Worm (Caenorhabditis elegans) whole organism, L3 larva: ENCODE data around the gene lit-1.

Source experiments
- ZK546.5 ChIP-seq: sonication (generic microtip); optimal IDR thresholded peaks from 2 replicates; lab custom pipeline; 2017; ENCODE audit warnings: missing biosample characterization, missing genetic modification characterization
- ceh-82 ChIP-seq: fragments of 150-350 bp; optimal IDR thresholded peaks from 2 replicates; lab custom pipeline; 2014; ENCODE audit warnings: missing biosample characterization, missing genetic modification characterization
- egl-27 ChIP-seq: sonication (generic microtip); optimal IDR thresholded peaks from 4 replicates; lab custom pipeline; 2017; ENCODE audit warnings: missing biosample characterization, missing genetic modification reagents, missing genetic modification characterization
- jun-1 ChIP-seq: fragments of 150-350 bp; optimal IDR thresholded peaks from 2 replicates; lab custom pipeline; 2014; ENCODE audit warnings: missing biosample characterization, missing genetic modification reagents, missing genetic modification characterization
- nfya-1 ChIP-seq: sonication (generic microtip); optimal IDR thresholded peaks from 2 replicates; lab custom pipeline; 2017; ENCODE audit warnings: missing genetic modification characterization, mild to moderate bottlenecking, missing compliant biosample characterization, antibody characterized with exemption, moderate library complexity; ENCODE audit not compliant: insufficient read depth
- nhr-12 ChIP-seq: fragments of 150-350 bp; optimal IDR thresholded peaks from 2 replicates; lab custom pipeline; 2014; ENCODE audit warnings: missing biosample characterization, missing genetic modification characterization
- nhr-237 ChIP-seq: fragments of 150-350 bp; optimal IDR thresholded peaks from 2 replicates; lab custom pipeline; 2014; ENCODE audit warnings: missing biosample characterization, missing genetic modification characterization
- snpc-4 ChIP-seq: fragments of 150-350 bp; optimal IDR thresholded peaks from 2 replicates; lab custom pipeline; 2014; ENCODE audit warnings: missing biosample characterization, missing genetic modification characterization
- tbx-2 ChIP-seq: sonication (generic microtip); optimal IDR thresholded peaks from 2 replicates; lab custom pipeline; 2016; ENCODE audit warnings: mild to moderate bottlenecking, missing genetic modification characterization, missing compliant biosample characterization

ce11 chrIII:13735008-13735407 lies 33.2 kb downstream of the lit-1 start, which contains the start of gene W06F12.3:
- TF ChIP-seq nhr-12 (tag; lab: Kevin White, UChicago) (no peak), snpc-4 (tag; lab: Kevin White, UChicago) (no peak), ceh-82 (no peak), tbx-2 (no peak), nhr-237 (no peak), jun-1 (tag; lab: Kevin White, UChicago) (no peak), nfya-1 (tag; lab: Kevin White, UChicago) (no peak), egl-27 (no peak), ZK546.5 (tag; lab: Kevin White, UChicago) (no peak)
